Fruit fly (Drosophila melanogaster) whole organism, embryonic: Measurements from ENCODE around the gene her.
A peak's percentile ranks its signal among the peaks of the same experiment; 100 is the strongest.

Source experiments
- Asciz ChIP-seq: fragments of 200-800 bp; sonication (Bioruptor generic); optimal IDR thresholded peaks from 2 replicates; lab custom pipeline; 2017; ENCODE audit warnings: missing biosample characterization, mild to moderate bottlenecking, missing genetic modification characterization, missing genetic modification reagents
- Atf-2 ChIP-seq: fragments of 200-800 bp; sonication (Bioruptor generic); optimal IDR thresholded peaks from 2 replicates; lab custom pipeline; 2016; ENCODE audit warnings: missing biosample characterization, missing genetic modification characterization
- Awh ChIP-seq: fragments of 200-800 bp; sonication (Bioruptor generic); IDR thresholded peaks from 2 replicates; pipeline ENCODE4, ENCODE4 v1.3.6; 2022; ENCODE audit warnings: missing biosample characterization, missing genetic modification characterization
- BtbVII ChIP-seq: fragments of 200-800 bp; sonication (Bioruptor generic); optimal IDR thresholded peaks from 3 replicates; lab custom pipeline; 2017; ENCODE audit warnings: missing biosample characterization, mild to moderate bottlenecking, missing genetic modification characterization
- CG10147 ChIP-seq: fragments of 200-800 bp; sonication (Bioruptor generic); optimal IDR thresholded peaks from 2 replicates; lab custom pipeline; 2019; ENCODE audit warnings: missing biosample characterization, mild to moderate bottlenecking, missing genetic modification characterization, moderate library complexity
- CG10267 ChIP-seq: fragments of 200-800 bp; sonication (Bioruptor generic); optimal IDR thresholded peaks from 2 replicates; lab custom pipeline; 2018; ENCODE audit warnings: missing biosample characterization, mild to moderate bottlenecking, missing genetic modification characterization, moderate library complexity
- CG10979 ChIP-seq: fragments of 200-800 bp; sonication (Bioruptor generic); optimal IDR thresholded peaks from 2 replicates; lab custom pipeline; 2018; ENCODE audit warnings: missing biosample characterization, mild to moderate bottlenecking, missing genetic modification characterization, moderate library complexity
- CG11247 ChIP-seq: fragments of 200-800 bp; sonication (Bioruptor generic); IDR thresholded peaks from 2 replicates; pipeline ENCODE4 v1.3.6; 2022; ENCODE audit warnings: missing biosample characterization, missing genetic modification characterization
- CG11695 ChIP-seq: fragments of 200-800 bp; sonication (Bioruptor generic); IDR thresholded peaks from 3 replicates; pipeline ENCODE4 v1.3.6; 2022; ENCODE audit warnings: missing biosample characterization, missing genetic modification characterization
- CG12391 ChIP-seq: fragments of 200-800 bp; sonication (Bioruptor generic); optimal IDR thresholded peaks from 3 replicates; lab custom pipeline; 2018; ENCODE audit warnings: missing biosample characterization, mild to moderate bottlenecking, missing genetic modification characterization, moderate library complexity
- CG13424 ChIP-seq: fragments of 200-800 bp; sonication (Bioruptor generic); optimal IDR thresholded peaks from 2 replicates; lab custom pipeline; 2019; ENCODE audit warnings: missing biosample characterization, mild to moderate bottlenecking, missing genetic modification characterization, moderate library complexity
- CG13624 ChIP-seq: fragments of 200-800 bp; sonication (Bioruptor generic); optimal IDR thresholded peaks from 2 replicates; lab custom pipeline; 2016; ENCODE audit warnings: missing biosample characterization, missing genetic modification characterization
- CG15073 ChIP-seq: fragments of 200-800 bp; sonication (Bioruptor generic); optimal IDR thresholded peaks from 2 replicates; lab custom pipeline; 2016; ENCODE audit warnings: missing biosample characterization, missing genetic modification characterization
- CG1603 ChIP-seq: fragments of 200-800 bp; sonication (Bioruptor generic); optimal IDR thresholded peaks from 2 replicates; lab custom pipeline; 2019; ENCODE audit warnings: missing biosample characterization, mild to moderate bottlenecking, missing genetic modification characterization, moderate library complexity
- CG17612 ChIP-seq: fragments of 200-800 bp; sonication (Bioruptor generic); IDR thresholded peaks from 2 replicates; pipeline ENCODE4 v1.3.6; 2022; ENCODE audit warnings: missing biosample characterization, missing genetic modification characterization
- CG2678 ChIP-seq: fragments of 200-800 bp; sonication (Bioruptor generic); optimal IDR thresholded peaks from 3 replicates; lab custom pipeline; 2019; ENCODE audit warnings: missing biosample characterization, mild to moderate bottlenecking, missing genetic modification characterization, moderate library complexity
- CG32772 ChIP-seq: fragments of 200-800 bp; sonication (Bioruptor generic); IDR thresholded peaks from 2 replicates; pipeline ENCODE4 v1.3.6; 2022; ENCODE audit warnings: missing biosample characterization, missing genetic modification characterization
- CG34376 ChIP-seq: fragments of 200-800 bp; sonication (Bioruptor generic); optimal IDR thresholded peaks from 2 replicates; lab custom pipeline; 2018; ENCODE audit warnings: missing biosample characterization, mild to moderate bottlenecking, missing genetic modification characterization
- CG5180 ChIP-seq: fragments of 200-800 bp; sonication (Bioruptor generic); optimal IDR thresholded peaks from 3 replicates; lab custom pipeline; 2017; ENCODE audit warnings: missing biosample characterization, missing genetic modification characterization, mild to moderate bottlenecking, moderate library complexity, missing genetic modification reagents
- CG6683 ChIP-seq: fragments of 200-800 bp; sonication (Bioruptor generic); optimal IDR thresholded peaks from 2 replicates; lab custom pipeline; 2017; ENCODE audit warnings: missing biosample characterization, mild to moderate bottlenecking, missing genetic modification characterization, missing genetic modification reagents
- CG6689 ChIP-seq: fragments of 200-800 bp; sonication (Bioruptor generic); IDR thresholded peaks from 2 replicates; pipeline ENCODE4 v1.3.6; 2022; ENCODE audit warnings: missing biosample characterization, missing genetic modification characterization
- CG7372 ChIP-seq: fragments of 200-800 bp; sonication (Bioruptor generic); IDR thresholded peaks from 2 replicates; pipeline ENCODE4 v1.3.6; 2022; ENCODE audit warnings: missing biosample characterization, missing genetic modification characterization
- CG7928 ChIP-seq: fragments of 200-800 bp; sonication (Bioruptor generic); optimal IDR thresholded peaks from 2 replicates; lab custom pipeline; 2017; ENCODE audit warnings: missing biosample characterization, mild to moderate bottlenecking, missing genetic modification characterization
- CG8388 ChIP-seq: fragments of 200-800 bp; sonication (Bioruptor generic); optimal IDR thresholded peaks from 2 replicates; lab custom pipeline; 2019; ENCODE audit warnings: missing biosample characterization, mild to moderate bottlenecking, missing genetic modification characterization, moderate library complexity
- CG9727 ChIP-seq: fragments of 200-800 bp; sonication (Bioruptor generic); optimal IDR thresholded peaks from 3 replicates; lab custom pipeline; 2017; ENCODE audit warnings: missing biosample characterization, mild to moderate bottlenecking, missing genetic modification characterization
- Drgx ChIP-seq: fragments of 200-800 bp; sonication (Bioruptor generic); IDR thresholded peaks from 2 replicates; pipeline ENCODE4 v1.3.6; 2022; ENCODE audit warnings: missing biosample characterization, missing genetic modification characterization
- Nf-YB ChIP-seq: fragments of 200-800 bp; sonication (Bioruptor generic); optimal IDR thresholded peaks from 3 replicates; lab custom pipeline; 2019; ENCODE audit warnings: missing biosample characterization, mild to moderate bottlenecking, missing genetic modification characterization, moderate library complexity
- Oaz ChIP-seq: fragments of 200-800 bp; sonication (Bioruptor generic); IDR thresholded peaks from 2 replicates; pipeline ENCODE4 v1.3.6; 2022; ENCODE audit warnings: missing biosample characterization, missing genetic modification characterization
- Ptx1 ChIP-seq: fragments of 200-800 bp; sonication (Bioruptor generic); IDR thresholded peaks from 2 replicates; pipeline ENCODE4 v1.3.6; 2022; ENCODE audit warnings: missing biosample characterization, missing genetic modification characterization
- Xbp1 ChIP-seq: fragments of 200-800 bp; sonication (Bioruptor generic); optimal IDR thresholded peaks from 3 replicates; lab custom pipeline; 2016; ENCODE audit warnings: missing biosample characterization, mild to moderate bottlenecking, missing genetic modification characterization
- crol ChIP-seq: fragments of 200-800 bp; sonication (Bioruptor generic); IDR thresholded peaks from 2 replicates; pipeline ENCODE4 v1.3.6; 2022; ENCODE audit warnings: missing biosample characterization, missing genetic modification characterization
- dmrt99B ChIP-seq: fragments of 200-800 bp; sonication (Bioruptor generic); optimal IDR thresholded peaks from 2 replicates; lab custom pipeline; 2018; ENCODE audit warnings: missing biosample characterization, mild to moderate bottlenecking, missing genetic modification characterization, moderate library complexity
- dysf ChIP-seq: fragments of 200-800 bp; sonication (Bioruptor generic); IDR thresholded peaks from 3 replicates; pipeline ENCODE4 v1.3.6; 2022; ENCODE audit warnings: missing biosample characterization, missing genetic modification characterization
- eve ChIP-seq, 2 experiments: fragments of >200 bp; optimal IDR thresholded peaks; 2 replicates each; lab custom pipeline; 2017; ENCODE audit warnings: missing biosample characterization in 2 of 2, missing genetic modification characterization in 2 of 2
- gsb-n ChIP-seq: fragments of 200-800 bp; sonication (Bioruptor generic); optimal IDR thresholded peaks from 3 replicates; lab custom pipeline; 2018; ENCODE audit warnings: missing biosample characterization, mild to moderate bottlenecking, missing genetic modification characterization
- her ChIP-seq: fragments of 200-800 bp; sonication (Bioruptor generic); optimal IDR thresholded peaks from 2 replicates; lab custom pipeline; 2016; ENCODE audit warnings: missing biosample characterization, missing genetic modification characterization
- hkb ChIP-seq, 2 experiments: fragments of 200-800 bp in 1 of 2; fragments of >200 bp in 1 of 2; sonication (Bioruptor generic) in 1 of 2; IDR thresholded peaks in 1 of 2; optimal IDR thresholded peaks in 1 of 2; 2 replicates each; pipeline versions ENCODE4 v1.3.6 to Lab custom; 2017 to 2022; ENCODE audit warnings: missing biosample characterization in 1 of 2, missing genetic modification characterization in 1 of 2
- kni ChIP-seq: fragments of 200-800 bp; sonication (Bioruptor generic); optimal IDR thresholded peaks from 3 replicates; lab custom pipeline; 2017; ENCODE audit warnings: mild to moderate bottlenecking, missing biosample characterization, missing genetic modification reagents, missing genetic modification characterization
- lab ChIP-seq: fragments of 200-800 bp; sonication (Bioruptor generic); optimal IDR thresholded peaks from 3 replicates; lab custom pipeline; 2017; ENCODE audit warnings: missing biosample characterization, missing genetic modification characterization, mild to moderate bottlenecking, moderate library complexity, missing genetic modification reagents
- lmd ChIP-seq: fragments of 200-800 bp; sonication (Bioruptor generic); IDR thresholded peaks from 2 replicates; pipeline ENCODE4 v1.3.6; 2022; ENCODE audit warnings: missing biosample characterization, missing genetic modification characterization
- lola ChIP-seq, 3 experiments: fragments of >200 bp in 2 of 3; fragments of 200-800 bp in 1 of 3; sonication (Bioruptor generic) in 1 of 3; optimal IDR thresholded peaks; 2 replicates each; lab custom pipeline; 2017 to 2019; ENCODE audit warnings: missing biosample characterization in 3 of 3, missing genetic modification characterization in 3 of 3, mild to moderate bottlenecking in 1 of 3, moderate library complexity in 1 of 3
- nmo ChIP-seq: fragments of 200-800 bp; sonication (Bioruptor generic); optimal IDR thresholded peaks from 2 replicates; lab custom pipeline; 2018; ENCODE audit warnings: missing biosample characterization, mild to moderate bottlenecking, missing genetic modification characterization, moderate library complexity
- prd ChIP-seq, 3 experiments: fragments of >200 bp in 2 of 3; fragments of 200-800 bp in 1 of 3; sonication (Bioruptor generic) in 1 of 3; optimal IDR thresholded peaks in 2 of 3; IDR thresholded peaks in 1 of 3; 2 replicates in 2 of 3; 3 replicates in 1 of 3; pipeline versions ENCODE4 v1.3.6 to Lab custom; 2017 to 2022; ENCODE audit warnings: missing biosample characterization in 1 of 3, missing genetic modification characterization in 1 of 3
- sisA ChIP-seq: fragments of 200-800 bp; sonication (Bioruptor generic); IDR thresholded peaks from 2 replicates; pipeline ENCODE4 v1.3.6; 2022; ENCODE audit warnings: missing biosample characterization, missing genetic modification characterization
- tap ChIP-seq: fragments of 200-800 bp; optimal IDR thresholded peaks from 3 replicates; lab custom pipeline; 2019; ENCODE audit warnings: missing biosample characterization, mild to moderate bottlenecking, missing genetic modification characterization, moderate library complexity
- tx ChIP-seq: fragments of 200-800 bp; sonication (Bioruptor generic); optimal IDR thresholded peaks from 2 replicates; lab custom pipeline; 2016; ENCODE audit warnings: missing biosample characterization, missing genetic modification characterization
- yki ChIP-seq: fragments of >200 bp; optimal IDR thresholded peaks from 3 replicates; lab custom pipeline; 2018

The her gene

DNA sequence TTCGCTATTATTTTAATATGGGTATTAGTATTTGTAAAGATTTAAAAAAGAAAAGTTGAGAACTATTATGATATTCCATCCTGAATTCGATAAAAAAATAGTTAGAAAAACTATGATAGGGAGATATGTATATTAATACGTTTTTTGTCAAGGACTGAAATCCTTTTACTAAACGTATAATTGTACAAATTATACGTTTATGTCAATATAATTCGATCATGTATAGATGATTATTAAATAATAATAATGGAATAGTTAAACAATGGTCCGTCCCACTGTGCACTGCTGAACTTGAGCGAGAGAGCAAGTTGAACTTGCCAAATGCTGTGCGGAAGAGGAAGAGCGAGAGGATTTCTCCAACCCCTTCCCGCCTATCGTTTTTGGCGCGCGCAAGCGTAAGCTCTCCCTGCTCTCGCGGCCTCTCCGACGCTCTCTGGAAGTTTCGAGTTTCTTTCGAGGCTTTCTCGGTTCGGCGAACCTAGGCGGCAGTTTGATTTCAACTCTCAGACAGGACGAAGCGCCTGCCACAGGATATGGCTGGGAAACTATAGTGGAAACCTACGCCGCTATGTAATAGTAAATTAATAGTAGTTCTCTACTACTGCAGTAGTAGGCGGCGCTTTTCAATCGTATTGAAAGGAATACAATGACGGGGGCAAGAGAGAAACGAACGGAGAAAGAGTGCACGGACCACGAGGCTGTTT, 8.1 kb downstream of the her start (continued):
- TF ChIP-seq CG7372 (GFP tag; lab: Robert Waterston, UW) (0 out of 2 replicates have a peak, but pooled peaks have one; percentile 18), CG13424 (tag; lab: Kevin White, UChicago) (peak; percentile 86), her (no peak), tap (no peak), dmrt99B (tag; lab: Kevin White, UChicago) (peak; percentile 80), nmo (GFP tag; lab: Kevin White, UChicago) (peak; percentile 75), CG10267 (tag; lab: Kevin White, UChicago) (peak; percentile 64), Ptx1 (GFP tag; lab: Robert Waterston, UW) (peak; percentile 22; the same call in 1 of the 2 replicates), CG7928 (GFP tag; lab: Kevin White, UChicago) (no peak), CG10979 (tag; lab: Kevin White, UChicago) (peak; percentile 78), CG6683 (GFP tag; lab: Kevin White, UChicago) (peak; percentile 46), CG9727 (GFP tag; lab: Kevin White, UChicago) (peak; percentile 47), CG1603 (tag; lab: Kevin White, UChicago) (no peak), CG11247 (GFP tag; lab: Robert Waterston, UW) (no peak), CG10147 (peak; percentile 70), dysf (GFP tag; lab: Robert Waterston, UW) (peak; percentile 50; the same call in 2 of the 3 replicates), CG6689 (GFP tag; lab: Robert Waterston, UW) (peak; percentile 30; the same call in 1 of the 2 replicates), CG12391 (peak; percentile 63), tx (GFP tag; lab: Kevin White, UChicago) (no peak), CG13624 (GFP tag; lab: Kevin White, UChicago) (no peak), CG2678 (tag; lab: Kevin White, UChicago) (peak; percentile 89), hkb (optimal IDR thresholded peaks at IDR 0.05; lab: Kevin White, UChicago) (no peak), hkb (GFP tag; IDR thresholded peaks at IDR 0.05; lab: Robert Waterston, UW) (peak; percentile 14; the same call in 1 of the 2 replicates), prd (optimal IDR thresholded peaks at IDR 0.05; lab: Kevin White, UChicago) (no peak), prd (GFP tag; IDR thresholded peaks at IDR 0.05; lab: Robert Waterston, UW) (0 out of 3 replicates have a peak, but pooled peaks have one; percentile 24), CG8388 (GFP tag; lab: Kevin White, UChicago) (peak; percentile 40), Awh (no peak), CG15073 (no peak), Nf-YB (GFP tag; lab: Kevin White, UChicago) (peak; percentile 60), CG32772 (GFP tag; lab: Robert Waterston, UW) (0 out of 2 replicates have a peak, but pooled peaks have one; percentile 4), lab (GFP tag; lab: Kevin White, UChicago) (peak; percentile 71), CG17612 (GFP tag; lab: Robert Waterston, UW) (no peak), gsb-n (tag; lab: Kevin White, UChicago) (peak; percentile 49), crol (GFP tag; lab: Robert Waterston, UW) (peak; percentile 72), yki (lab: Kevin White, UChicago) (peak; percentile 16), lmd (GFP tag; lab: Robert Waterston, UW) (peak; percentile 52), Xbp1 (GFP tag; lab: Kevin White, UChicago) (peak; percentile 46), Drgx (peak; percentile 26), kni (GFP tag; lab: Kevin White, UChicago) (no peak), Asciz (peak; percentile 53), lola (GFP tag; optimal IDR thresholded peaks at IDR 0.05; lab: Kevin White, UChicago) (peak in 1 of 3 experiments; percentile 33), CG11695 (peak; percentile 49; the same call in 1 of the 3 replicates), eve (GFP tag; optimal IDR thresholded peaks at IDR 0.05; lab: Kevin White, UChicago) (peak in 1 of 2 experiments; percentile 71), CG34376 (GFP tag; lab: Kevin White, UChicago) (peak; percentile 41), BtbVII (GFP tag; lab: Kevin White, UChicago) (peak; percentile 54), Atf-2 (no peak), CG5180 (GFP tag; lab: Kevin White, UChicago) (peak; percentile 56), sisA (peak; percentile 39), Oaz (GFP tag; lab: Robert Waterston, UW) (no peak)
